Fruit fly (Drosophila melanogaster) whole organism, prepupa: ENCODE results near the gene Galk.
A peak's percentile ranks its signal among the peaks of the same experiment; 100 is the strongest.

Experiments used
- Blimp-1 ChIP-seq: fragments of 200-800 bp; sonication (Bioruptor generic); optimal IDR thresholded peaks from 3 replicates; lab custom pipeline; 2017; ENCODE audit warnings: missing biosample characterization, missing genetic modification characterization, mild to moderate bottlenecking, moderate library complexity, missing genetic modification reagents
- CG10631 ChIP-seq: fragments of 200-800 bp; sonication (Bioruptor generic); optimal IDR thresholded peaks from 2 replicates; lab custom pipeline; 2016; ENCODE audit warnings: missing biosample characterization, missing genetic modification characterization
- CG10669 ChIP-seq: fragments of 200-800 bp; sonication (Bioruptor generic); optimal IDR thresholded peaks from 3 replicates; lab custom pipeline; 2018; ENCODE audit warnings: missing biosample characterization, mild to moderate bottlenecking, missing genetic modification characterization, moderate library complexity
- CG11294 ChIP-seq: fragments of 200-800 bp; sonication (Bioruptor generic); IDR thresholded peaks from 2 replicates; pipeline ENCODE4 v1.3.6; 2022; ENCODE audit warnings: missing biosample characterization, missing genetic modification characterization
- CG1621 ChIP-seq: fragments of 200-800 bp; sonication (Bioruptor generic); optimal IDR thresholded peaks from 3 replicates; lab custom pipeline; 2018; ENCODE audit warnings: missing biosample characterization, mild to moderate bottlenecking, missing genetic modification characterization
- CG3032 ChIP-seq: fragments of 200-800 bp; optimal IDR thresholded peaks from 2 replicates; lab custom pipeline; 2019; ENCODE audit warnings: missing biosample characterization, mild to moderate bottlenecking, missing genetic modification characterization, moderate library complexity
- CG31627 ChIP-seq: fragments of 200-800 bp; sonication (Bioruptor generic); optimal IDR thresholded peaks from 3 replicates; lab custom pipeline; 2016; ENCODE audit warnings: missing biosample characterization, missing genetic modification characterization
- CG32006 ChIP-seq: fragments of 200-800 bp; sonication (Bioruptor generic); optimal IDR thresholded peaks from 3 replicates; lab custom pipeline; 2017; ENCODE audit warnings: missing biosample characterization, mild to moderate bottlenecking, missing genetic modification characterization
- CG34406 ChIP-seq: fragments of 200-800 bp; sonication (Bioruptor generic); optimal IDR thresholded peaks from 3 replicates; lab custom pipeline; 2016; ENCODE audit warnings: missing biosample characterization, missing genetic modification characterization
- CG3919 ChIP-seq: fragments of 200-800 bp; sonication (Bioruptor generic); optimal IDR thresholded peaks from 3 replicates; lab custom pipeline; 2016; ENCODE audit warnings: missing biosample characterization, missing genetic modification characterization
- CG4318 ChIP-seq: fragments of 200-800 bp; sonication (Bioruptor generic); optimal IDR thresholded peaks from 3 replicates; lab custom pipeline; 2017; ENCODE audit warnings: missing biosample characterization, mild to moderate bottlenecking, missing genetic modification characterization
- CG6163 ChIP-seq: fragments of 200-800 bp; sonication (Bioruptor generic); IDR thresholded peaks from 3 replicates; pipeline ENCODE4 v1.3.6; 2022; ENCODE audit warnings: missing biosample characterization, missing genetic modification characterization
- CG6276 ChIP-seq: fragments of 200-800 bp; sonication (Bioruptor generic); optimal IDR thresholded peaks from 2 replicates; lab custom pipeline; 2017; ENCODE audit warnings: missing biosample characterization, mild to moderate bottlenecking, missing genetic modification characterization
- CG6792 ChIP-seq: fragments of 200-800 bp; sonication (Bioruptor generic); optimal IDR thresholded peaks from 3 replicates; lab custom pipeline; 2016; ENCODE audit warnings: missing biosample characterization, missing genetic modification characterization
- CG6854 ChIP-seq: fragments of 200-800 bp; sonication (Bioruptor generic); optimal IDR thresholded peaks from 2 replicates; lab custom pipeline; 2017; ENCODE audit warnings: missing biosample characterization, mild to moderate bottlenecking, missing genetic modification characterization
- CG8119 ChIP-seq: fragments of 200-800 bp; sonication (Bioruptor generic); IDR thresholded peaks from 3 replicates; pipeline ENCODE4 v1.3.6; 2022; ENCODE audit warnings: missing biosample characterization, missing genetic modification characterization
- CG8319 ChIP-seq: fragments of 200-800 bp; sonication (Bioruptor generic); optimal IDR thresholded peaks from 3 replicates; lab custom pipeline; 2016; ENCODE audit warnings: missing biosample characterization, missing genetic modification characterization
- CG8632 ChIP-seq: fragments of 200-800 bp; sonication (Bioruptor generic); optimal IDR thresholded peaks from 3 replicates; lab custom pipeline; 2016; ENCODE audit warnings: missing biosample characterization, missing genetic modification characterization
- CG9139 ChIP-seq: fragments of 200-800 bp; sonication (Bioruptor generic); optimal IDR thresholded peaks from 3 replicates; lab custom pipeline; 2017; ENCODE audit warnings: missing biosample characterization, mild to moderate bottlenecking, missing genetic modification characterization
- Eip75B ChIP-seq: fragments of 200-800 bp; sonication (Bioruptor generic); optimal IDR thresholded peaks from 3 replicates; lab custom pipeline; 2016; ENCODE audit warnings: missing biosample characterization, missing genetic modification characterization
- Eip78C ChIP-seq: fragments of 200-800 bp; sonication (Bioruptor generic); peaks from one replicate; lab custom pipeline; 2016; ENCODE audit warnings: missing biosample characterization, missing genetic modification characterization
- Gug ChIP-seq: fragments of 200-800 bp; sonication (Bioruptor generic); IDR thresholded peaks from 2 replicates; pipeline ENCODE4 v1.3.6; 2022; ENCODE audit warnings: missing biosample characterization, missing genetic modification characterization
- Hr38 ChIP-seq: sonication (Bioruptor generic); optimal IDR thresholded peaks from 2 replicates; lab custom pipeline; 2016; ENCODE audit warnings: missing biosample characterization, missing genetic modification characterization
- Hr39 ChIP-seq: fragments of 200-800 bp; sonication (Bioruptor generic); optimal IDR thresholded peaks from 2 replicates; lab custom pipeline; 2016; ENCODE audit warnings: missing biosample characterization, missing genetic modification characterization
- Hr4 ChIP-seq: fragments of 200-800 bp; sonication (Bioruptor generic); optimal IDR thresholded peaks from 3 replicates; lab custom pipeline; 2016; ENCODE audit warnings: missing biosample characterization, missing genetic modification characterization
- Lpt ChIP-seq: fragments of 200-800 bp; sonication (Bioruptor generic); optimal IDR thresholded peaks from 3 replicates; lab custom pipeline; 2016; ENCODE audit warnings: missing biosample characterization, missing genetic modification characterization
- Met ChIP-seq: fragments of 200-800 bp; sonication (Bioruptor generic); optimal IDR thresholded peaks from 3 replicates; lab custom pipeline; 2016; ENCODE audit warnings: missing biosample characterization, missing genetic modification characterization
- OdsH ChIP-seq: fragments of 200-800 bp; sonication (Bioruptor generic); optimal IDR thresholded peaks from 3 replicates; lab custom pipeline; 2016; ENCODE audit warnings: missing biosample characterization, missing genetic modification characterization
- Smox ChIP-seq: fragments of 200-800 bp; sonication (Bioruptor generic); optimal IDR thresholded peaks from 3 replicates; lab custom pipeline; 2016; ENCODE audit warnings: missing biosample characterization, missing genetic modification characterization
- Sox14 ChIP-seq: fragments of 200-800 bp; sonication (Bioruptor generic); optimal IDR thresholded peaks from 3 replicates; lab custom pipeline; 2016; ENCODE audit warnings: missing biosample characterization, missing genetic modification characterization
- achi ChIP-seq: fragments of 200-800 bp; sonication (Bioruptor generic); optimal IDR thresholded peaks from 3 replicates; lab custom pipeline; 2016; ENCODE audit warnings: missing biosample characterization, missing genetic modification characterization
- acj6 ChIP-seq: fragments of 200-800 bp; sonication (Bioruptor generic); optimal IDR thresholded peaks from 3 replicates; lab custom pipeline; 2016; ENCODE audit warnings: missing biosample characterization, missing genetic modification characterization
- cyc ChIP-seq: fragments of 200-800 bp; sonication (Bioruptor generic); optimal IDR thresholded peaks from 3 replicates; lab custom pipeline; 2016; ENCODE audit warnings: missing biosample characterization, missing genetic modification characterization
- dac ChIP-seq: fragments of 200-800 bp; sonication (Bioruptor generic); optimal IDR thresholded peaks from 2 replicates; lab custom pipeline; 2017; ENCODE audit warnings: missing biosample characterization, mild to moderate bottlenecking, missing genetic modification characterization
- dsx ChIP-seq: fragments of 200-800 bp; optimal IDR thresholded peaks from 3 replicates; lab custom pipeline; 2019; ENCODE audit warnings: missing biosample characterization, mild to moderate bottlenecking, missing genetic modification characterization, moderate library complexity; ENCODE audit not compliant: poor library complexity, severe bottlenecking
- esn ChIP-seq: fragments of 200-800 bp; sonication (Bioruptor generic); optimal IDR thresholded peaks from 2 replicates; lab custom pipeline; 2016; ENCODE audit warnings: missing biosample characterization, mild to moderate bottlenecking, missing genetic modification characterization, moderate library complexity
- fd59A ChIP-seq: fragments of 200-800 bp; sonication (Bioruptor generic); optimal IDR thresholded peaks from 2 replicates; lab custom pipeline; 2017; ENCODE audit warnings: missing biosample characterization, mild to moderate bottlenecking, missing genetic modification characterization, missing genetic modification reagents
- fkh ChIP-seq: fragments of 200-800 bp; sonication (Bioruptor generic); optimal IDR thresholded peaks from 3 replicates; lab custom pipeline; 2017; ENCODE audit warnings: missing biosample characterization, mild to moderate bottlenecking, missing genetic modification characterization, moderate library complexity
- lz ChIP-seq: fragments of 200-800 bp; sonication (Bioruptor generic); optimal IDR thresholded peaks from 3 replicates; lab custom pipeline; 2016; ENCODE audit warnings: missing biosample characterization, missing genetic modification characterization
- pdm3 ChIP-seq: fragments of 200-800 bp; sonication (Bioruptor generic); optimal IDR thresholded peaks from 3 replicates; lab custom pipeline; 2016; ENCODE audit warnings: missing biosample characterization, missing genetic modification characterization
- ss ChIP-seq, 2 experiments: fragments of 200-800 bp; sonication (Bioruptor generic); optimal IDR thresholded peaks; 2 replicates in 1 of 2; 3 replicates in 1 of 2; lab custom pipeline; 2017 to 2018; ENCODE audit warnings: mild to moderate bottlenecking in 2 of 2, missing biosample characterization in 2 of 2, missing genetic modification characterization in 2 of 2, moderate library complexity in 1 of 2
- svp ChIP-seq: fragments of 200-800 bp; sonication (Bioruptor generic); peaks from one replicate; lab custom pipeline; 2016; ENCODE audit warnings: missing biosample characterization, missing genetic modification characterization
- topi ChIP-seq: fragments of 200-800 bp; sonication (Bioruptor generic); optimal IDR thresholded peaks from 3 replicates; lab custom pipeline; 2016; ENCODE audit warnings: missing biosample characterization, missing genetic modification characterization

Gene Galk

dm6 chr3L:9033537-9033936 is 47.6 kb upstream of the Galk start (continued):
- TF ChIP-seq dac (GFP tag; lab: Kevin White, UChicago) (no peak), CG6792 (GFP tag; lab: Kevin White, UChicago) (peak; percentile 36), CG1621 (tag; lab: Kevin White, UChicago) (no peak), fd59A (GFP tag; lab: Kevin White, UChicago) (peak; percentile 2), dsx (GFP tag; lab: Kevin White, UChicago) (peak; percentile 9), CG4318 (GFP tag; lab: Kevin White, UChicago) (no peak), acj6 (GFP tag; lab: Kevin White, UChicago) (peak; percentile 51), CG10631 (peak; percentile 40), CG34406 (GFP tag; lab: Kevin White, UChicago) (peak; percentile 41), Gug (no peak), CG6163 (GFP tag; lab: Robert Waterston, UW) (no peak)

dm6 chr3L:9032871-9033270 is 47.0 kb upstream of the Galk start:
- TF ChIP-seq Eip78C (peak; percentile 34), CG8119 (GFP tag; lab: Robert Waterston, UW) (0 out of 3 replicates have a peak, but pooled peaks have one; percentile 26), fkh (no peak), CG3032 (no peak), CG32006 (GFP tag; lab: Kevin White, UChicago) (no peak), svp (GFP tag; lab: Kevin White, UChicago) (peak; percentile 46), topi (GFP tag; lab: Kevin White, UChicago) (peak; percentile 23), Eip75B (GFP tag; lab: Kevin White, UChicago) (no peak), Hr38 (no peak), Lpt (GFP tag; lab: Kevin White, UChicago) (no peak), CG1621 (tag; lab: Kevin White, UChicago) (no peak), esn (GFP tag; lab: Kevin White, UChicago) (peak; percentile 17), CG6163 (GFP tag; lab: Robert Waterston, UW) (no peak), CG4318 (GFP tag; lab: Kevin White, UChicago) (no peak), Met (GFP tag; lab: Kevin White, UChicago) (peak; percentile 38), CG6792 (GFP tag; lab: Kevin White, UChicago) (no peak), CG11294 (GFP tag; lab: Robert Waterston, UW) (no peak), achi (GFP tag; lab: Kevin White, UChicago) (no peak), CG8319 (GFP tag; lab: Kevin White, UChicago) (no peak), CG3919 (GFP tag; lab: Kevin White, UChicago) (no peak), Smox (GFP tag; lab: Kevin White, UChicago) (peak; percentile 20), CG6854 (no peak), CG34406 (GFP tag; lab: Kevin White, UChicago) (no peak), CG31627 (GFP tag; lab: Kevin White, UChicago) (peak; percentile 5), dsx (GFP tag; lab: Kevin White, UChicago) (no peak), lz (GFP tag; lab: Kevin White, UChicago) (no peak), fd59A (GFP tag; lab: Kevin White, UChicago) (no peak)

DNA sequence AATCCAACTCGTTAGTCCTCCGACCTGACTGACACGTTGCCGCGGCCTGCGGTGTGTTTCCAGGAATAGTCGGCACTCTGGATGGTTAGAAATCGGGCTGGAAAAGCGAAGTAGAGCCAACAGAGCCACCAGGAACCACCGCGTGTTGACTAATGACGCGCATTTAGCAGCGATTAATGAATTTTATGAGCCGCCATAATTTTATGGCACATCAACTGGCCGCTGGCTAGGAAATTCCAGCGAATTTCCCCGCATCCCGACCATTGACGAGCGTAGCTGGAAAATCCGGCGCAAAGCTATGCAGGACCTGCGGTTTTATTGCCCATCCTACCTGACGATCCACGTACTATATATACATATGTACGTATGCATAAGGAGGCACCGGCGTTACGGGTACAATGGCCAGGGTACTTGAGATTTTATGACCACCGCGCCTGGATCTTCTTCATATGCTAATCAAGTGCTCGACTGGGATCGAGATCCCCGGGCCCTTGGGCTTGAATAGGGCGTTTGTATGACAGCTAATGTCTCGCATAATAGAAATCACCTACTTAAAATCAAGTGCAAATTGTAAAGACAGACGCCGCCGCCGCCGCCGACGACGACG is 43.4 kb upstream of the Galk start:
- TF ChIP-seq svp (GFP tag; lab: Kevin White, UChicago) (peak; percentile 3), Hr4 (GFP tag; lab: Kevin White, UChicago) (no peak)

dm6 chr3L:9028057-9028456 is 42.2 kb upstream of the Galk start:
- TF ChIP-seq CG1621 (tag; lab: Kevin White, UChicago) (no peak), achi (GFP tag; lab: Kevin White, UChicago) (peak; percentile 15), CG6276 (GFP tag; lab: Kevin White, UChicago) (no peak), pdm3 (GFP tag; lab: Kevin White, UChicago) (peak; percentile 4), svp (GFP tag; lab: Kevin White, UChicago) (no peak), CG9139 (GFP tag; lab: Kevin White, UChicago) (no peak), Sox14 (GFP tag; lab: Kevin White, UChicago) (no peak), Eip78C (peak; percentile 72), Lpt (GFP tag; lab: Kevin White, UChicago) (no peak), Hr39 (peak; percentile 26), CG4318 (GFP tag; lab: Kevin White, UChicago) (no peak), CG31627 (GFP tag; lab: Kevin White, UChicago) (peak; percentile 6), ss (GFP tag; optimal IDR thresholded peaks at IDR 0.05; lab: Kevin White, UChicago) (peak in 1 of 2 experiments; percentile 32), CG8632 (no peak), Blimp-1 (GFP tag; lab: Kevin White, UChicago) (no peak), CG10669 (GFP tag; lab: Kevin White, UChicago) (no peak), CG32006 (GFP tag; lab: Kevin White, UChicago) (peak; percentile 11), OdsH (GFP tag; lab: Kevin White, UChicago) (no peak), cyc (GFP tag; lab: Kevin White, UChicago) (no peak), fd59A (GFP tag; lab: Kevin White, UChicago) (no peak)
